Fruit fly (Drosophila melanogaster) whole organism, embryonic: ENCODE results near the gene wam.

Experiments used
- Atf6 ChIP-seq: fragments of 200-800 bp; sonication (Bioruptor generic); IDR thresholded peaks from 2 replicates; pipeline ENCODE4 v1.3.6; 2022; ENCODE audit warnings: missing biosample characterization, missing genetic modification characterization
- CG10959 ChIP-seq: fragments of 200-800 bp; sonication (Bioruptor generic); IDR thresholded peaks from 2 replicates; pipeline ENCODE4 v1.3.6; 2022; ENCODE audit warnings: missing biosample characterization, missing genetic modification characterization
- CG11398 ChIP-seq: fragments of 200-800 bp; sonication (Bioruptor generic); optimal IDR thresholded peaks from 2 replicates; lab custom pipeline; 2016; ENCODE audit warnings: missing biosample characterization, missing genetic modification characterization
- CG11456 ChIP-seq: fragments of 200-800 bp; sonication (Bioruptor generic); IDR thresholded peaks from 3 replicates; pipeline ENCODE4 v1.3.6; 2022; ENCODE audit warnings: missing biosample characterization, missing genetic modification characterization
- CG11723 ChIP-seq: fragments of 200-800 bp; sonication (Bioruptor generic); optimal IDR thresholded peaks from 2 replicates; lab custom pipeline; 2017; ENCODE audit warnings: missing biosample characterization, mild to moderate bottlenecking, missing genetic modification characterization
- CG12071 ChIP-seq: fragments of 200-800 bp; sonication (Bioruptor generic); optimal IDR thresholded peaks from 3 replicates; lab custom pipeline; 2018; ENCODE audit warnings: missing biosample characterization, mild to moderate bottlenecking, missing genetic modification characterization
- CG12744 ChIP-seq: fragments of 200-800 bp; sonication (Bioruptor generic); optimal IDR thresholded peaks from 2 replicates; lab custom pipeline; 2016; ENCODE audit warnings: missing biosample characterization, missing genetic modification characterization
- CG13123 ChIP-seq: fragments of 200-800 bp; sonication (Bioruptor generic); optimal IDR thresholded peaks from 2 replicates; lab custom pipeline; 2016; ENCODE audit warnings: missing biosample characterization, missing genetic modification characterization
- CG13287 ChIP-seq: fragments of 200-800 bp; sonication (Bioruptor generic); IDR thresholded peaks from 2 replicates; pipeline ENCODE4 v1.3.6; 2022; ENCODE audit warnings: missing biosample characterization, missing genetic modification characterization; ENCODE audit not compliant: partially characterized antibody
- CG13296 ChIP-seq: fragments of 200-800 bp; sonication (Bioruptor generic); optimal IDR thresholded peaks from 3 replicates; lab custom pipeline; 2018; ENCODE audit warnings: missing biosample characterization, mild to moderate bottlenecking, missing genetic modification characterization
- CG13424 ChIP-seq: fragments of 200-800 bp; sonication (Bioruptor generic); optimal IDR thresholded peaks from 2 replicates; lab custom pipeline; 2019; ENCODE audit warnings: missing biosample characterization, mild to moderate bottlenecking, missing genetic modification characterization, moderate library complexity
- CG14014 ChIP-seq: fragments of 200-800 bp; sonication (Bioruptor generic); IDR thresholded peaks from 2 replicates; pipeline ENCODE4 v1.3.6; 2022; ENCODE audit warnings: missing biosample characterization, missing genetic modification characterization
- CG15269 ChIP-seq: fragments of 200-800 bp; sonication (Bioruptor generic); optimal IDR thresholded peaks from 2 replicates; lab custom pipeline; 2018; ENCODE audit warnings: missing biosample characterization, mild to moderate bottlenecking, missing genetic modification characterization, moderate library complexity
- CG17385 ChIP-seq: fragments of 200-800 bp; sonication (Bioruptor generic); optimal IDR thresholded peaks from 3 replicates; lab custom pipeline; 2018; ENCODE audit warnings: missing biosample characterization, mild to moderate bottlenecking, missing genetic modification characterization
- CG1792 ChIP-seq: fragments of 200-800 bp; sonication (Bioruptor generic); optimal IDR thresholded peaks from 2 replicates; lab custom pipeline; 2016; ENCODE audit warnings: missing biosample characterization, missing genetic modification characterization
- CG18764 ChIP-seq: fragments of 200-800 bp; sonication (Bioruptor generic); optimal IDR thresholded peaks from 3 replicates; lab custom pipeline; 2016; ENCODE audit warnings: missing biosample characterization, missing genetic modification characterization
- CG31388 ChIP-seq: fragments of 200-800 bp; sonication (Bioruptor generic); optimal IDR thresholded peaks from 2 replicates; lab custom pipeline; 2016; ENCODE audit warnings: missing biosample characterization, missing genetic modification characterization
- CG3726 ChIP-seq: fragments of 200-800 bp; sonication (Bioruptor generic); IDR thresholded peaks from 3 replicates; pipeline ENCODE4, ENCODE4 v1.3.6; 2022; ENCODE audit warnings: missing biosample characterization, missing genetic modification characterization
- CG3847 ChIP-seq: fragments of 200-800 bp; sonication (Bioruptor generic); IDR thresholded peaks from 2 replicates; pipeline ENCODE4 v1.3.6; 2022; ENCODE audit warnings: missing biosample characterization, missing genetic modification characterization
- CG4282 ChIP-seq: fragments of 200-800 bp; sonication (Bioruptor generic); optimal IDR thresholded peaks from 2 replicates; lab custom pipeline; 2016; ENCODE audit warnings: missing biosample characterization, missing genetic modification characterization
- CG4707 ChIP-seq: fragments of 200-800 bp; sonication (Bioruptor generic); optimal IDR thresholded peaks from 2 replicates; lab custom pipeline; 2018; ENCODE audit warnings: missing biosample characterization, mild to moderate bottlenecking, missing genetic modification characterization, moderate library complexity
- CG7963 ChIP-seq: fragments of 200-800 bp; sonication (Bioruptor generic); IDR thresholded peaks from 3 replicates; pipeline ENCODE4 v1.3.6; 2022; ENCODE audit warnings: missing biosample characterization, missing genetic modification characterization; ENCODE audit not compliant: partially characterized antibody
- CG7987 ChIP-seq: fragments of 200-800 bp; sonication (Bioruptor generic); optimal IDR thresholded peaks from 2 replicates; lab custom pipeline; 2018; ENCODE audit warnings: missing biosample characterization, mild to moderate bottlenecking, missing genetic modification characterization, moderate library complexity
- CG8944 ChIP-seq: fragments of 200-800 bp; sonication (Bioruptor generic); optimal IDR thresholded peaks from 3 replicates; lab custom pipeline; 2016; ENCODE audit warnings: missing biosample characterization, missing genetic modification characterization
- CG9437 ChIP-seq: fragments of 200-800 bp; sonication (Bioruptor generic); optimal IDR thresholded peaks from 2 replicates; lab custom pipeline; 2018; ENCODE audit warnings: missing biosample characterization, mild to moderate bottlenecking, missing genetic modification characterization
- Dbx ChIP-seq: fragments of 200-800 bp; sonication (Bioruptor generic); IDR thresholded peaks from 3 replicates; pipeline ENCODE4 v1.3.6; 2022; ENCODE audit warnings: missing biosample characterization, missing genetic modification characterization
- Dip3 ChIP-seq: fragments of 200-800 bp; sonication (Bioruptor generic); optimal IDR thresholded peaks from 3 replicates; lab custom pipeline; 2016; ENCODE audit warnings: missing biosample characterization, missing genetic modification characterization
- Fer1 ChIP-seq: fragments of 200-800 bp; sonication (Bioruptor generic); optimal IDR thresholded peaks from 2 replicates; lab custom pipeline; 2017; ENCODE audit warnings: missing biosample characterization, mild to moderate bottlenecking, missing genetic modification characterization
- Gug ChIP-seq: fragments of 200-800 bp; sonication (Bioruptor generic); IDR thresholded peaks from 4 replicates; pipeline ENCODE4 v1.3.6; 2022; ENCODE audit warnings: missing biosample characterization, missing genetic modification characterization
- Hr39 ChIP-seq: fragments of >200 bp; optimal IDR thresholded peaks from 2 replicates; lab custom pipeline; 2017
- MBD-R2 ChIP-seq: fragments of 200-800 bp; sonication (Bioruptor generic); IDR thresholded peaks from 2 replicates; pipeline ENCODE4 v1.3.6; 2022; ENCODE audit warnings: missing biosample characterization, missing genetic modification characterization
- Oaz ChIP-seq: fragments of 200-800 bp; sonication (Bioruptor generic); IDR thresholded peaks from 2 replicates; pipeline ENCODE4 v1.3.6; 2022; ENCODE audit warnings: missing biosample characterization, missing genetic modification characterization
- PHDP ChIP-seq: fragments of 200-800 bp; sonication (Bioruptor generic); optimal IDR thresholded peaks from 3 replicates; lab custom pipeline; 2018; ENCODE audit warnings: missing biosample characterization, mild to moderate bottlenecking, missing genetic modification characterization, moderate library complexity
- Stat92E ChIP-seq, 3 experiments: fragments of >200 bp in 2 of 3; fragments of 200-800 bp in 1 of 3; sonication (Bioruptor generic) in 1 of 3; optimal IDR thresholded peaks; 2 replicates each; lab custom pipeline; 2017 to 2019; ENCODE audit warnings: missing biosample characterization in 3 of 3, missing genetic modification characterization in 3 of 3, mild to moderate bottlenecking in 1 of 3, moderate library complexity in 1 of 3
- abd-A ChIP-seq: fragments of 200-800 bp; sonication (Bioruptor generic); optimal IDR thresholded peaks from 3 replicates; lab custom pipeline; 2019; ENCODE audit warnings: missing biosample characterization, mild to moderate bottlenecking, missing genetic modification characterization, moderate library complexity
- ara ChIP-seq: fragments of 200-800 bp; sonication (Bioruptor generic); IDR thresholded peaks from 2 replicates; pipeline ENCODE4 v1.3.6; 2022; ENCODE audit warnings: missing biosample characterization, missing genetic modification characterization
- bowl ChIP-seq: fragments of 200-800 bp; sonication (Bioruptor generic); IDR thresholded peaks from 2 replicates; pipeline ENCODE4 v1.3.6; 2022; ENCODE audit warnings: missing biosample characterization, missing genetic modification characterization
- chn ChIP-seq: fragments of 200-800 bp; sonication (Bioruptor generic); optimal IDR thresholded peaks from 2 replicates; lab custom pipeline; 2016; ENCODE audit warnings: missing biosample characterization, missing genetic modification characterization
- croc ChIP-seq: fragments of 200-800 bp; sonication (Bioruptor generic); conservative IDR thresholded peaks from 3 replicates; pipeline ENCODE4 v1.3.6; 2022; ENCODE audit warnings: missing biosample characterization, missing genetic modification characterization
- ewg ChIP-seq: fragments of 200-800 bp; sonication (Bioruptor generic); optimal IDR thresholded peaks from 3 replicates; lab custom pipeline; 2017; ENCODE audit warnings: mild to moderate bottlenecking, missing biosample characterization, missing genetic modification reagents, missing genetic modification characterization
- gsb-n ChIP-seq: fragments of 200-800 bp; sonication (Bioruptor generic); optimal IDR thresholded peaks from 3 replicates; lab custom pipeline; 2018; ENCODE audit warnings: missing biosample characterization, mild to moderate bottlenecking, missing genetic modification characterization
- gt ChIP-seq: fragments of 200-800 bp; sonication (Bioruptor generic); IDR thresholded peaks from 2 replicates; pipeline ENCODE4 v1.3.6; 2022; ENCODE audit warnings: missing biosample characterization, missing genetic modification characterization
- knrl ChIP-seq: fragments of 200-800 bp; sonication (Bioruptor generic); IDR thresholded peaks from 3 replicates; pipeline ENCODE4 v1.3.6; 2022; ENCODE audit warnings: missing biosample characterization, missing genetic modification characterization; ENCODE audit not compliant: partially characterized antibody
- lola ChIP-seq, 3 experiments: fragments of >200 bp in 2 of 3; fragments of 200-800 bp in 1 of 3; sonication (Bioruptor generic) in 1 of 3; optimal IDR thresholded peaks; 2 replicates each; lab custom pipeline; 2017 to 2019; ENCODE audit warnings: missing biosample characterization in 3 of 3, missing genetic modification characterization in 3 of 3, mild to moderate bottlenecking in 1 of 3, moderate library complexity in 1 of 3
- org-1 ChIP-seq: fragments of 200-800 bp; sonication (Bioruptor generic); optimal IDR thresholded peaks from 2 replicates; lab custom pipeline; 2017; ENCODE audit warnings: missing biosample characterization, missing genetic modification characterization
- otp ChIP-seq: fragments of 200-800 bp; sonication (Bioruptor generic); IDR thresholded peaks from 3 replicates; pipeline ENCODE4, ENCODE4 v1.3.6; 2022; ENCODE audit warnings: missing biosample characterization, missing genetic modification characterization
- ro ChIP-seq: fragments of 200-800 bp; sonication (Bioruptor generic); IDR thresholded peaks from 2 replicates; pipeline ENCODE4 v1.3.6; 2022; ENCODE audit warnings: missing biosample characterization, missing genetic modification characterization
- tap ChIP-seq: fragments of 200-800 bp; optimal IDR thresholded peaks from 3 replicates; lab custom pipeline; 2019; ENCODE audit warnings: missing biosample characterization, mild to moderate bottlenecking, missing genetic modification characterization, moderate library complexity
- vnd ChIP-seq: fragments of 200-800 bp; sonication (Bioruptor generic); IDR thresholded peaks from 3 replicates; pipeline ENCODE4 v1.3.6; 2022; ENCODE audit warnings: missing biosample characterization, missing genetic modification characterization; ENCODE audit not compliant: partially characterized antibody
- vvl ChIP-seq: fragments of 200-800 bp; sonication (Bioruptor generic); IDR thresholded peaks from 2 replicates; pipeline ENCODE4 v1.3.6; 2022; ENCODE audit warnings: missing biosample characterization, missing genetic modification characterization
- zen2 ChIP-seq: fragments of 200-800 bp; sonication (Bioruptor generic); IDR thresholded peaks from 3 replicates; pipeline ENCODE4 v1.3.6; 2022; ENCODE audit warnings: missing biosample characterization, missing genetic modification characterization; ENCODE audit not compliant: partially characterized antibody

wam gene

DNA sequence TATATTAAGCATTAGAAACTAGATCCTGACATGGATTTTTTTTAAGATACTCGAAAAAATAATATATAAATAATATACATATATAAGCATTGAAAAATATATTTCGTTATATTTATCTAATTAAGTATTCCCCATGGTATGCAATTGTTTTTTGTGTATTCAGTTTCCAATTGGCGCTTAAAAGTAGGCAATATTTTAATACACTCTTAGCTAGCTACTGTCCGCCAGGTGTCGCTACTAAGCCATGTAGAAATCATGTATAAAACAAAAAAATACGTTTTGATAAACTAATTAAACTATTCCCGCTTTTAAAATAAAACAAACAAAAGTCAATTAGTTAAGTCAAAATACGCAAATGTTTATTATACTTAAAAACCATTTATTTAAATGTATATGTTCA, 43.4 kb upstream of the wam start (continued):
- peak; percentile 37; the same call in 1 of the 2 replicates for TF ChIP-seq ara (GFP tag; lab: Robert Waterston, UW)
- TF ChIP-seq CG13296 (GFP tag; lab: Kevin White, UChicago), result peak; percentile 45
- no peak; the same call in 1 of the 2 replicates for TF ChIP-seq CG3847 (GFP tag; lab: Robert Waterston, UW)
- TF ChIP-seq CG7987, result peak; percentile 86
- TF ChIP-seq Stat92E (GFP tag; optimal IDR thresholded peaks at IDR 0.05; lab: Kevin White, UChicago), result no peak
- peak; percentile 50 for TF ChIP-seq chn (GFP tag; lab: Kevin White, UChicago)
- TF ChIP-seq CG4707 (GFP tag; lab: Kevin White, UChicago), result peak; percentile 73
- no peak for TF ChIP-seq CG11723
- TF ChIP-seq CG4282 (GFP tag; lab: Kevin White, UChicago), result no peak
- TF ChIP-seq tap (tag; lab: Kevin White, UChicago), result peak; percentile 53
- TF ChIP-seq CG7963, result no peak
- TF ChIP-seq CG10959 (GFP tag; lab: Robert Waterston, UW), result peak; percentile 21; the same call in 1 of the 2 replicates
- peak; percentile 47 for TF ChIP-seq ewg (GFP tag; lab: Kevin White, UChicago)
- TF ChIP-seq CG18764, result peak; percentile 40
- TF ChIP-seq CG13123 (GFP tag; lab: Kevin White, UChicago), result peak; percentile 17
- peak; percentile 47; the same call in 1 of the 3 replicates for TF ChIP-seq otp
- TF ChIP-seq org-1 (GFP tag; lab: Kevin White, UChicago), result no peak
- peak; percentile 65; the same call in 1 of the 3 replicates for TF ChIP-seq CG11456 (GFP tag; lab: Robert Waterston, UW)
- TF ChIP-seq Oaz (GFP tag; lab: Robert Waterston, UW), result no peak
- TF ChIP-seq CG17385 (GFP tag; lab: Kevin White, UChicago), result peak; percentile 35
- TF ChIP-seq CG31388 (GFP tag; lab: Kevin White, UChicago), result no peak
- TF ChIP-seq zen2 (GFP tag; lab: Robert Waterston, UW), result no peak
- TF ChIP-seq vnd, result no peak
- no peak; the same call in 1 of the 2 replicates for TF ChIP-seq CG13287
- no peak for TF ChIP-seq CG8944
- TF ChIP-seq vvl (GFP tag; lab: Robert Waterston, UW), result peak; percentile 68
- TF ChIP-seq lola (GFP tag; optimal IDR thresholded peaks at IDR 0.05; lab: Kevin White, UChicago), result no peak
- TF ChIP-seq CG1792 (GFP tag; lab: Kevin White, UChicago), result no peak
- no peak for TF ChIP-seq Dbx (GFP tag; lab: Robert Waterston, UW)
- peak; percentile 72 for TF ChIP-seq Fer1
- peak; percentile 36; the same call in 1 of the 2 replicates for TF ChIP-seq CG14014 (GFP tag; lab: Robert Waterston, UW)
- TF ChIP-seq gsb-n (tag; lab: Kevin White, UChicago), result peak; percentile 36
- TF ChIP-seq Atf6, result no peak
- no peak for TF ChIP-seq Dip3 (GFP tag; lab: Kevin White, UChicago)
- TF ChIP-seq ro (GFP tag; lab: Robert Waterston, UW), result no peak
- no peak for TF ChIP-seq croc
- TF ChIP-seq CG15269 (tag; lab: Kevin White, UChicago), result peak; percentile 53
- TF ChIP-seq CG3726, result no peak
- TF ChIP-seq knrl (GFP tag; lab: Robert Waterston, UW), result no peak
- TF ChIP-seq gt (GFP tag; lab: Robert Waterston, UW), result no peak
- TF ChIP-seq abd-A, result no peak
- no peak for TF ChIP-seq Gug
- peak; percentile 72 for TF ChIP-seq PHDP
- TF ChIP-seq CG13424 (tag; lab: Kevin White, UChicago), result peak; percentile 76
- TF ChIP-seq bowl (GFP tag; lab: Robert Waterston, UW), result no peak
- TF ChIP-seq CG9437 (GFP tag; lab: Kevin White, UChicago), result peak; percentile 45
- TF ChIP-seq CG12744, result no peak
- peak; percentile 5 for TF ChIP-seq CG11398 (GFP tag; lab: Kevin White, UChicago)
- TF ChIP-seq CG12071 (GFP tag; lab: Kevin White, UChicago), result peak; percentile 54
- no peak for TF ChIP-seq Hr39 (lab: Kevin White, UChicago)
- no peak for TF ChIP-seq MBD-R2 (GFP tag; lab: Robert Waterston, UW)
